Fruit fly (Drosophila melanogaster): ENCODE data around the gene Pfas.

Pfas gene

DNA sequence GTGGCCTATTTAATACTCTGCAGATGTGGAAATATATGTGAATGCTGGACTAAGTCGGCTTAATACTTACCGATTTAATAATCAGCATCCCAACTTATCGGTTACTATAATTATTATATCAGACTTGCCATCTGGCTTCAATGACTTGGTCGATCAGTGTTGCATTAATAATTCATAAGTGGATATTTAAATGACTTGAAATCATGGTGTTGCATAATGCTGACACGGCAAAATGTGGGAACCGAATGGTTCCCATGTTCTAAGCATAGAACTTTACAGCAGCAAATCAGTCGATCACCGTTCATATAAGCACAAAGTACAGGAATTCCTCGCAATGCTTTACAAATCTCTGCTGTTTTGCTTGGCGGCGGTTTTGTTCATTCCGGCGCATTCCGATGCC lies 14.4 kb upstream of the Pfas start, which contains the start of gene CG34180:
CG34180 (plus strand) TSS at position 301 of the 400 bp plus-strand sequence.
- TF ChIP-seq D1 (tag; optimal IDR thresholded peaks at IDR 0.05) (no peak), CG17806 (tag; optimal IDR thresholded peaks at IDR 0.05) (no peak), CG8159 (tag; optimal IDR thresholded peaks at IDR 0.05) (no peak), Pif1B (GFP tag; optimal IDR thresholded peaks at IDR 0.05) (no peak), CG15710 (tag; optimal IDR thresholded peaks at IDR 0.05) (no peak), fd96Ca (GFP tag; IDR thresholded peaks at IDR 0.05) (no peak), gl (tag; optimal IDR thresholded peaks at IDR 0.05) (no peak), CG10348 (GFP tag; IDR thresholded peaks at IDR 0.05) (no peak), CG34367 (tag; optimal IDR thresholded peaks at IDR 0.05) (no peak), CG4496 (GFP tag; IDR thresholded peaks at IDR 0.05) (no peak), CG9948 (tag; optimal IDR thresholded peaks at IDR 0.05) (no peak), rn (GFP tag; IDR thresholded peaks at IDR 0.05) (no peak), CG14655 (GFP tag; optimal IDR thresholded peaks at IDR 0.05) (no peak)

DNA sequence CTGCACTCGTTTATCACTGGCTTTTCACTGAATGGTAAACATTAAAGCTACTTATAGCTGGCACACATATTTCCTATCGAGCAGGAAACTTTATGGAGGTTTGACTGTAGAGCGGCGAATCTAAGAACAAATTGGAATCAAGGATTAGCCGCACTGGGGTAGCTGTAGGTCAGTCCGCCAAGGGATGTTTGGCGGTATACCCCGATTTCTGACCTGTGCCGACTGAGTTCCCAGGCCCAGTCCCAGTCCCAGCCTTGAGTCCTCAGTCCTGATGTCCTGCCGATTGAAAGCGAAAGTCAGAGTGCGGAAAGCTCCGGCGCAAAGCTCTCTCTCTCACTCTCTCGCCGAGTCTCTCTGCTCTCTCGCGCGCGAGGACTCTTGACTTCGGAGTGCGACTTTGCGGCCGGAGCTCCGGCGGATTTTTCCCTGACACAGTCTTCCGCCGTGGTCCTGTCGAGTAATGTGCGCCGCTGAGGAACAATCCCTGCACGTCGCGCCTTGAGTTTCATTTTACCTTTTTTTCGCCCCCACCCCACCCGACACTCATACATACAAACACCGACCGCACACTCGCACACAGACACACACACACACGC lies 8.1 kb upstream of the Pfas start, which contains the start of gene CG13995:
CG13995 (plus strand) TSS at position 429 of the 596 bp plus-strand sequence.
- TF ChIP-seq Ets98B (GFP tag; IDR thresholded peaks at IDR 0.05) (peak; percentile 28; the same call in 1 of the 2 replicates), CG4496 (GFP tag; IDR thresholded peaks at IDR 0.05) (0 out of 3 replicates have a peak, but pooled peaks have one; percentile 42), fd96Ca (GFP tag; IDR thresholded peaks at IDR 0.05) (no peak), CG15710 (tag; optimal IDR thresholded peaks at IDR 0.05) (no peak), CG13204 (GFP tag; optimal IDR thresholded peaks at IDR 0.05) (peak; percentile 9), CG8301 (tag; optimal IDR thresholded peaks at IDR 0.05) (no peak), CG34367 (tag; optimal IDR thresholded peaks at IDR 0.05) (no peak), CG14655 (GFP tag; optimal IDR thresholded peaks at IDR 0.05) (no peak), CG12605 (GFP tag; IDR thresholded peaks at IDR 0.05) (0 out of 2 replicates have a peak, but pooled peaks have one; percentile 11), gl (tag; optimal IDR thresholded peaks at IDR 0.05) (peak; percentile 26), CG32121 (GFP tag; IDR thresholded peaks at IDR 0.05) (peak; percentile 19; the same call in 1 of the 2 replicates)

dm6 chr2L:6051212-6051621 lies 5.4 kb upstream of the Pfas start:
- TF ChIP-seq CG12605 (GFP tag; IDR thresholded peaks at IDR 0.05): peak; percentile 97
- peak; percentile 93 for TF ChIP-seq gl (tag; optimal IDR thresholded peaks at IDR 0.05)
- TF ChIP-seq Snoo (tag; optimal IDR thresholded peaks at IDR 0.05): peak; percentile 96
- TF ChIP-seq CG13204 (GFP tag; optimal IDR thresholded peaks at IDR 0.05): peak; percentile 93
- peak; percentile 97 for TF ChIP-seq CG8301 (tag; optimal IDR thresholded peaks at IDR 0.05)
- TF ChIP-seq CG32121 (GFP tag; IDR thresholded peaks at IDR 0.05): peak; percentile 95
- TF ChIP-seq Pif1B (GFP tag; optimal IDR thresholded peaks at IDR 0.05): peak; percentile 96
- TF ChIP-seq CG9948 (tag; optimal IDR thresholded peaks at IDR 0.05): peak; percentile 90
- no peak for TF ChIP-seq CG10348 (GFP tag; IDR thresholded peaks at IDR 0.05)
- peak; percentile 93 for TF ChIP-seq CG17806 (tag; optimal IDR thresholded peaks at IDR 0.05)
- peak; percentile 94 for TF ChIP-seq CG8159 (tag; optimal IDR thresholded peaks at IDR 0.05)
- peak; percentile 96 for TF ChIP-seq CG4496 (GFP tag; IDR thresholded peaks at IDR 0.05)
- peak; percentile 93 for TF ChIP-seq CG14655 (GFP tag; optimal IDR thresholded peaks at IDR 0.05)
- peak; percentile 72 for TF ChIP-seq EcR (GFP tag; optimal IDR thresholded peaks at IDR 0.05)
- TF ChIP-seq Ets98B (GFP tag; IDR thresholded peaks at IDR 0.05): peak; percentile 97
- TF ChIP-seq fd96Ca (GFP tag; IDR thresholded peaks at IDR 0.05): peak; percentile 94
- TF ChIP-seq CG15710 (tag; optimal IDR thresholded peaks at IDR 0.05): peak; percentile 94
- peak; percentile 98 for TF ChIP-seq Pif1A (GFP tag; optimal IDR thresholded peaks at IDR 0.05)
- peak; percentile 94 for TF ChIP-seq CG34367 (tag; optimal IDR thresholded peaks at IDR 0.05)
- TF ChIP-seq D1 (tag; optimal IDR thresholded peaks at IDR 0.05): no peak
- TF ChIP-seq rn (GFP tag; IDR thresholded peaks at IDR 0.05): peak; percentile 65; the same call in 1 of the 2 replicates

dm6 chr2L:6050575-6050974 lies 4.7 kb upstream of the Pfas start, which contains the start of gene CG9135:
Gene CG9135 (plus strand): TSS chr2L:6050800.
- TF ChIP-seq CG14655 (GFP tag; optimal IDR thresholded peaks at IDR 0.05) (no peak), CG13204 (GFP tag; optimal IDR thresholded peaks at IDR 0.05) (no peak), CG4496 (GFP tag; IDR thresholded peaks at IDR 0.05) (peak; percentile 8; the same call in 1 of the 3 replicates), CG15710 (tag; optimal IDR thresholded peaks at IDR 0.05) (no peak), CG12605 (GFP tag; IDR thresholded peaks at IDR 0.05) (no peak), fd96Ca (GFP tag; IDR thresholded peaks at IDR 0.05) (no peak), Snoo (tag; optimal IDR thresholded peaks at IDR 0.05) (no peak), CG34367 (tag; optimal IDR thresholded peaks at IDR 0.05) (no peak)

DNA sequence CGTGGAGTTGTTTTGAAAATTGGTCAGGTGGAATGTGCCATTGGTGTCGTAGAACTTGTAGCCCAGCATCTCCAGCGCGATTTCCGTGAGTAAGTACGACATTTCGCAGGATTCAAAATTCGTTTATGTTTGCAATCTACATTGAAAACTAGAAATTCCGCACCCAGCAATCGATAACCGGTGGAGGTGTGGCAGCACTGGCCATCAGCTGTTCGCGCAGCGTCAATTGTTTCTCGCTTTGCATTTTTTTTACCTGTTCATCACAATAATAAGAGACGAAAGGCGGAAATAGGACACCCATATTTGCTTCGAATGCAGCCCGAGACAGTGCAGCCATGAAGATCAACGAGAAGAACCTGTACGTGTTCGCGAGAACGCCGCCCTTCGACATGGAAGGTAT lies 2.7 kb upstream of the Pfas start, which contains the start of the genes CG34179 and slmo:
CG34179 (minus strand) TSS at position 165 of the 400 bp plus-strand sequence.
slmo (minus strand) TSS at position 165 of the 400 bp plus-strand sequence.
- no peak for TF ChIP-seq D1 (tag; optimal IDR thresholded peaks at IDR 0.05)
- no peak for TF ChIP-seq Pif1B (GFP tag; optimal IDR thresholded peaks at IDR 0.05)

DNA sequence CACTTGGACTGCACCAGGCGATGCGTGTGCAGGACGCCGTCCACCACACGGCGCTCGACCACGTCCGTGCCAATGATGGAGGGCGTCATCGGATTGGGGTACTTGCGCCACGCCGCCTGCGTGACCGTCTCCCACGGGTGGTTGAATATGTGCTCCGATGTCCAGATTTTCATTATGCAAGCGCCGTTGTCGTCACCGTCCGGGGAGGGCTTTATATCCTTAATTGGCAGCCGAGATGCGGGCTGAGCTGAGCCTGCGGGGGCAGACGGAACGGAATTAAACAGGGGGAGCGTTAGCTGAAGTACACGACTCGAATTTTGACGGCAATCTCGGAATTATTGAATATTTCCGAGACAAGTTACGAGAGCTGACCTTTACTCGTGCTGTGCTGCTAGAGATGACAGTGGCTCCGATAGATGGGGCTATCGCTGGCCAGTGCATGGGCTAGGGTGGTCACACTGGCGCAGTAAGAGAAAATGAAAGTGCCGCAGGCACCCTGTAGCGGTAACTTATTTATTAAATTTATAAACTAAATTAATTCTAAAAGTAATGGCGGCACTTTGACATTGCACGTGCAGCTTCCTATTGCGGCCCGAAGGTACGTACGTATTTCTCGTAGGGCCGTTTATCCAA lies 1.8 kb upstream of the Pfas start, which contains the start of gene IPIP:
IPIP (plus strand) TSS at position 475 of the 633 bp plus-strand sequence.
- no peak for TF ChIP-seq Pif1A (GFP tag; optimal IDR thresholded peaks at IDR 0.05)
- no peak for TF ChIP-seq CG10348 (GFP tag; IDR thresholded peaks at IDR 0.05)
- no peak for TF ChIP-seq fd96Ca (GFP tag; IDR thresholded peaks at IDR 0.05)
- no peak for TF ChIP-seq CG14655 (GFP tag; optimal IDR thresholded peaks at IDR 0.05)
- TF ChIP-seq Pif1B (GFP tag; optimal IDR thresholded peaks at IDR 0.05): peak; percentile 17
- TF ChIP-seq CG17806 (tag; optimal IDR thresholded peaks at IDR 0.05): no peak
- TF ChIP-seq CG34367 (tag; optimal IDR thresholded peaks at IDR 0.05): no peak
- no peak for TF ChIP-seq CG8301 (tag; optimal IDR thresholded peaks at IDR 0.05)
- TF ChIP-seq gl (tag; optimal IDR thresholded peaks at IDR 0.05): no peak
- TF ChIP-seq Snoo (tag; optimal IDR thresholded peaks at IDR 0.05): peak; percentile 24
- TF ChIP-seq D1 (tag; optimal IDR thresholded peaks at IDR 0.05): no peak
- peak; percentile 50; the same call in 1 of the 3 replicates for TF ChIP-seq CG4496 (GFP tag; IDR thresholded peaks at IDR 0.05)
- peak; percentile 7 for TF ChIP-seq CG8159 (tag; optimal IDR thresholded peaks at IDR 0.05)
- no peak for TF ChIP-seq CG13204 (GFP tag; optimal IDR thresholded peaks at IDR 0.05)
- no peak for TF ChIP-seq CG12605 (GFP tag; IDR thresholded peaks at IDR 0.05)
- TF ChIP-seq EcR (GFP tag; optimal IDR thresholded peaks at IDR 0.05): no peak
- peak; percentile 32; the same call in 1 of the 2 replicates for TF ChIP-seq Ets98B (GFP tag; IDR thresholded peaks at IDR 0.05)
- no peak for TF ChIP-seq rn (GFP tag; IDR thresholded peaks at IDR 0.05)
- TF ChIP-seq CG9948 (tag; optimal IDR thresholded peaks at IDR 0.05): no peak
- TF ChIP-seq CG32121 (GFP tag; IDR thresholded peaks at IDR 0.05): no peak
- peak; percentile 2 for TF ChIP-seq CG15710 (tag; optimal IDR thresholded peaks at IDR 0.05)

Data from whole organism, pupa.